Fruit fly (Drosophila melanogaster) whole organism, embryonic: ENCODE measurements around the gene CG15221.

ENCODE experiments used
- Bdp1 ChIP-seq: fragments of 200-800 bp; sonication (Bioruptor generic); optimal IDR thresholded peaks from 3 replicates; lab custom pipeline; 2016; ENCODE audit warnings: missing biosample characterization, missing genetic modification characterization
- CG10654 ChIP-seq: fragments of 200-800 bp; sonication (Bioruptor generic); optimal IDR thresholded peaks from 2 replicates; lab custom pipeline; 2016; ENCODE audit warnings: missing biosample characterization, missing genetic modification characterization
- CG11456 ChIP-seq: fragments of 200-800 bp; sonication (Bioruptor generic); IDR thresholded peaks from 3 replicates; pipeline ENCODE4 v1.3.6; 2022; ENCODE audit warnings: missing biosample characterization, missing genetic modification characterization
- CG11696 ChIP-seq: fragments of 200-800 bp; sonication (Bioruptor generic); IDR thresholded peaks from 2 replicates; pipeline ENCODE4 v1.3.6; 2022; ENCODE audit warnings: missing biosample characterization, missing genetic modification characterization
- CG12104 ChIP-seq: fragments of 200-800 bp; sonication (Bioruptor generic); optimal IDR thresholded peaks from 3 replicates; lab custom pipeline; 2016; ENCODE audit warnings: missing biosample characterization, missing genetic modification characterization
- CG1233 ChIP-seq: fragments of 200-800 bp; sonication (Bioruptor generic); optimal IDR thresholded peaks from 4 replicates; lab custom pipeline; 2018; ENCODE audit warnings: missing biosample characterization, mild to moderate bottlenecking, missing genetic modification characterization
- CG13123 ChIP-seq: fragments of 200-800 bp; sonication (Bioruptor generic); optimal IDR thresholded peaks from 2 replicates; lab custom pipeline; 2016; ENCODE audit warnings: missing biosample characterization, missing genetic modification characterization
- CG14860 ChIP-seq: fragments of 200-800 bp; sonication (Bioruptor generic); IDR thresholded peaks from 3 replicates; pipeline ENCODE4 v1.3.6; 2022; ENCODE audit warnings: missing biosample characterization, missing genetic modification characterization; ENCODE audit not compliant: partially characterized antibody
- CG14965 ChIP-seq: fragments of 200-800 bp; sonication (Bioruptor generic); optimal IDR thresholded peaks from 2 replicates; lab custom pipeline; 2016; ENCODE audit warnings: missing biosample characterization, missing genetic modification characterization, borderline replicate concordance
- CG1602 ChIP-seq: fragments of 200-800 bp; sonication (Bioruptor generic); optimal IDR thresholded peaks from 3 replicates; lab custom pipeline; 2016; ENCODE audit warnings: missing biosample characterization, missing genetic modification characterization
- CG17361 ChIP-seq: fragments of 200-800 bp; sonication (Bioruptor generic); IDR thresholded peaks from 3 replicates; pipeline ENCODE4 v1.3.6; 2022; ENCODE audit warnings: missing biosample characterization, missing genetic modification characterization
- CG17612 ChIP-seq: fragments of 200-800 bp; sonication (Bioruptor generic); IDR thresholded peaks from 2 replicates; pipeline ENCODE4 v1.3.6; 2022; ENCODE audit warnings: missing biosample characterization, missing genetic modification characterization
- CG1832 ChIP-seq: fragments of 200-800 bp; sonication (Bioruptor generic); optimal IDR thresholded peaks from 2 replicates; lab custom pipeline; 2017; ENCODE audit warnings: missing biosample characterization, mild to moderate bottlenecking, missing genetic modification characterization, inconsistent platforms
- CG2875 ChIP-seq: fragments of 200-800 bp; sonication (Bioruptor generic); optimal IDR thresholded peaks from 2 replicates; lab custom pipeline; 2017; ENCODE audit warnings: missing biosample characterization, mild to moderate bottlenecking, missing genetic modification characterization, missing genetic modification reagents
- CG31365 ChIP-seq: fragments of 200-800 bp; sonication (Bioruptor generic); optimal IDR thresholded peaks from 2 replicates; lab custom pipeline; 2018; ENCODE audit warnings: missing biosample characterization, mild to moderate bottlenecking, missing genetic modification characterization
- CG31388 ChIP-seq: fragments of 200-800 bp; sonication (Bioruptor generic); optimal IDR thresholded peaks from 2 replicates; lab custom pipeline; 2016; ENCODE audit warnings: missing biosample characterization, missing genetic modification characterization
- CG33213 ChIP-seq: fragments of 200-800 bp; sonication (Bioruptor generic); optimal IDR thresholded peaks from 3 replicates; lab custom pipeline; 2016; ENCODE audit warnings: missing biosample characterization, missing genetic modification characterization
- CG4424 ChIP-seq: fragments of 200-800 bp; sonication (Bioruptor generic); optimal IDR thresholded peaks from 3 replicates; lab custom pipeline; 2016; ENCODE audit warnings: missing biosample characterization, missing genetic modification characterization
- CG4617 ChIP-seq: fragments of 200-800 bp; sonication (Bioruptor generic); optimal IDR thresholded peaks from 3 replicates; lab custom pipeline; 2016; ENCODE audit warnings: missing biosample characterization, missing genetic modification characterization, borderline replicate concordance
- CG5245 ChIP-seq: fragments of 200-800 bp; sonication (Bioruptor generic); optimal IDR thresholded peaks from 3 replicates; lab custom pipeline; 2016; ENCODE audit warnings: missing biosample characterization, missing genetic modification characterization
- CG6254 ChIP-seq: fragments of 200-800 bp; sonication (Bioruptor generic); optimal IDR thresholded peaks from 3 replicates; lab custom pipeline; 2017; ENCODE audit warnings: mild to moderate bottlenecking, missing biosample characterization, missing genetic modification reagents, missing genetic modification characterization
- CG6689 ChIP-seq: fragments of 200-800 bp; sonication (Bioruptor generic); IDR thresholded peaks from 2 replicates; pipeline ENCODE4 v1.3.6; 2022; ENCODE audit warnings: missing biosample characterization, missing genetic modification characterization
- CG6854 ChIP-seq: fragments of 200-800 bp; sonication (Bioruptor generic); optimal IDR thresholded peaks from 3 replicates; lab custom pipeline; 2017; ENCODE audit warnings: missing biosample characterization, mild to moderate bottlenecking, missing genetic modification characterization
- CG7745 ChIP-seq: fragments of 200-800 bp; sonication (Bioruptor generic); optimal IDR thresholded peaks from 2 replicates; lab custom pipeline; 2018; ENCODE audit warnings: missing biosample characterization, mild to moderate bottlenecking, missing genetic modification characterization, moderate library complexity
- CG8765 ChIP-seq: fragments of 200-800 bp; sonication (Bioruptor generic); IDR thresholded peaks from 2 replicates; pipeline ENCODE4 v1.3.6; 2022; ENCODE audit warnings: missing biosample characterization, missing genetic modification characterization
- CG9932 ChIP-seq: fragments of 200-800 bp; sonication (Bioruptor generic); IDR thresholded peaks from 2 replicates; pipeline ENCODE4 v1.3.6; 2022; ENCODE audit warnings: missing biosample characterization, missing genetic modification characterization
- E2f2 ChIP-seq: fragments of 200-800 bp; sonication (Bioruptor generic); IDR thresholded peaks from 2 replicates; pipeline ENCODE4 v1.3.6; 2022; ENCODE audit warnings: missing biosample characterization, missing genetic modification characterization
- ERR ChIP-seq: fragments of 200-800 bp; sonication (Bioruptor generic); optimal IDR thresholded peaks from 2 replicates; lab custom pipeline; 2016; ENCODE audit warnings: missing biosample characterization, missing genetic modification characterization
- Elba2 ChIP-seq: fragments of 200-800 bp; sonication (Bioruptor generic); optimal IDR thresholded peaks from 3 replicates; lab custom pipeline; 2016; ENCODE audit warnings: missing biosample characterization, missing genetic modification characterization
- Fer2 ChIP-seq: fragments of 200-800 bp; sonication (Bioruptor generic); optimal IDR thresholded peaks from 2 replicates; lab custom pipeline; 2018; ENCODE audit warnings: missing biosample characterization, mild to moderate bottlenecking, missing genetic modification characterization, moderate library complexity
- HHEX ChIP-seq: fragments of 200-800 bp; sonication (Bioruptor generic); optimal IDR thresholded peaks from 3 replicates; lab custom pipeline; 2017; ENCODE audit warnings: missing biosample characterization, mild to moderate bottlenecking, missing genetic modification characterization, missing genetic modification reagents
- Kr ChIP-seq: fragments of 200-800 bp; sonication (Bioruptor generic); optimal IDR thresholded peaks from 2 replicates; lab custom pipeline; 2017; ENCODE audit warnings: missing biosample characterization, mild to moderate bottlenecking, missing genetic modification characterization
- MBD-R2 ChIP-seq: fragments of 200-800 bp; sonication (Bioruptor generic); IDR thresholded peaks from 2 replicates; pipeline ENCODE4 v1.3.6; 2022; ENCODE audit warnings: missing biosample characterization, missing genetic modification characterization
- Meics ChIP-seq: fragments of 200-800 bp; sonication (Bioruptor generic); optimal IDR thresholded peaks from 2 replicates; lab custom pipeline; 2017; ENCODE audit warnings: missing biosample characterization, mild to moderate bottlenecking, missing genetic modification characterization
- Tbp ChIP-seq: fragments of >200 bp; optimal IDR thresholded peaks from 2 replicates; lab custom pipeline; 2018; ENCODE audit warnings: missing biosample characterization, missing genetic modification characterization
- Trl ChIP-seq, 3 experiments: fragments of >200 bp in 2 of 3; fragments of 200-800 bp in 1 of 3; sonication (Bioruptor generic) in 1 of 3; optimal IDR thresholded peaks; 2 replicates in 1 of 3; 3 replicates in 2 of 3; lab custom pipeline; 2016 to 2017; ENCODE audit warnings: missing biosample characterization in 1 of 3, missing genetic modification characterization in 1 of 3
- bbx ChIP-seq: fragments of 200-800 bp; sonication (Bioruptor generic); IDR thresholded peaks from 2 replicates; pipeline ENCODE4 v1.3.6; 2022; ENCODE audit warnings: missing biosample characterization, missing genetic modification characterization; ENCODE audit not compliant: partially characterized antibody
- cad ChIP-seq: fragments of >200 bp; optimal IDR thresholded peaks from 2 replicates; lab custom pipeline; 2017; ENCODE audit warnings: missing biosample characterization, missing genetic modification characterization
- exex ChIP-seq: fragments of 200-800 bp; sonication (Bioruptor generic); optimal IDR thresholded peaks from 4 replicates; lab custom pipeline; 2018; ENCODE audit warnings: missing biosample characterization, mild to moderate bottlenecking, missing genetic modification characterization, moderate library complexity
- eyg ChIP-seq: fragments of 200-800 bp; sonication (Bioruptor generic); optimal IDR thresholded peaks from 3 replicates; lab custom pipeline; 2016; ENCODE audit warnings: missing biosample characterization, missing genetic modification characterization
- gfzf ChIP-seq: fragments of 200-800 bp; sonication (Bioruptor generic); optimal IDR thresholded peaks from 2 replicates; lab custom pipeline; 2016; ENCODE audit warnings: missing biosample characterization, mild to moderate bottlenecking, missing genetic modification characterization, moderate library complexity
- luna ChIP-seq: fragments of 200-800 bp; sonication (Bioruptor generic); optimal IDR thresholded peaks from 2 replicates; lab custom pipeline; 2016; ENCODE audit warnings: missing biosample characterization, missing genetic modification characterization
- row ChIP-seq: fragments of 200-800 bp; sonication (Bioruptor generic); IDR thresholded peaks from 3 replicates; pipeline ENCODE4 v1.3.6; 2022; ENCODE audit warnings: missing biosample characterization, missing genetic modification characterization
- run ChIP-seq: fragments of 200-800 bp; sonication (Bioruptor generic); optimal IDR thresholded peaks from 3 replicates; lab custom pipeline; 2018; ENCODE audit warnings: missing biosample characterization, mild to moderate bottlenecking, missing genetic modification characterization
- sisA ChIP-seq: fragments of 200-800 bp; sonication (Bioruptor generic); IDR thresholded peaks from 2 replicates; pipeline ENCODE4 v1.3.6; 2022; ENCODE audit warnings: missing biosample characterization, missing genetic modification characterization
- slp2 ChIP-seq: fragments of 200-800 bp; sonication (Bioruptor generic); optimal IDR thresholded peaks from 2 replicates; lab custom pipeline; 2016; ENCODE audit warnings: missing biosample characterization, missing genetic modification characterization
- sqz ChIP-seq: fragments of 200-800 bp; sonication (Bioruptor generic); optimal IDR thresholded peaks from 3 replicates; lab custom pipeline; 2018; ENCODE audit warnings: missing biosample characterization, mild to moderate bottlenecking, missing genetic modification characterization
- tgo ChIP-seq: fragments of 200-800 bp; sonication (Bioruptor generic); IDR thresholded peaks from 3 replicates; pipeline ENCODE4 v1.3.6; 2022; ENCODE audit warnings: missing biosample characterization, missing genetic modification characterization
- tx ChIP-seq: fragments of 200-800 bp; sonication (Bioruptor generic); optimal IDR thresholded peaks from 2 replicates; lab custom pipeline; 2016; ENCODE audit warnings: missing biosample characterization, missing genetic modification characterization

CG15221 gene

DNA sequence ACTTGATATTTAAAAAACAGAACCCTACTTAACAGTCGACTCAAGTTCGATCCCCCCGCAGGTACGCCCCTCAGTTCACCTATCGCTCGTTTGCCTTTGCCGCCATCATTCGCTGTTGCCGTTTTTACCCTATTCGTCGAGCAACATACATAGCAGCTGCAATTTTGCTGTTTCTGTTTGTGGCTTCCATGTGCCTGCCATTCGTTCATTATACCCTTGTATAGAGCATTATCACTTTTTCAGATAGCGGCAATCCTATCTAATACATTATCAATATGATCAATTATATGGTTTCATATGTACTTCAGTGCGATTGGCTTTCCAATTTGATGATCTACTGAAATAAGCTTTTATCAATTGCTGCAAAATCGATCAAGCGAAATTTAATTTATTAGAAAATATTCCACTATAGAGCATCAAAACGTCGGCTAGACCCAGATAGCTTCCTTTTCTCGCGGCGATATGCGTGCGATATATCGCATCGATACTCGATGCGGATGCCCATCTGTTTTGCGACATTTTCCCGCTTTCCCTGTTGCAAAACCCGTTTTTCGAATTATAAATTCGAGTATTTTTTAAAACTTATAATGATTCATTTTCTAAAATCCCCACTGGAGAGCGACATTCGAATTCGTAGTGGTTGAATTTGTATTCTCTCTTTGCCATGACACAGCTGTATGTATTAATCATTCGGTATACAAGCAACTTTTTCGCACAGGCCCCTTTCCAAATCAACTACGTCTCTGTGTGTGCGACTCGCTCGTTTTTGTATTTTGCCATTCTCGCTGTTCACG is 7.9 kb upstream of the CG15221 start (continued):
- TF ChIP-seq CG17361 (GFP tag; lab: Robert Waterston, UW) (peak; percentile 89), CG13123 (GFP tag; lab: Kevin White, UChicago) (peak; percentile 68), ERR (GFP tag; lab: Kevin White, UChicago) (peak; percentile 84), CG5245 (GFP tag; lab: Kevin White, UChicago) (peak; percentile 60), CG1602 (GFP tag; lab: Kevin White, UChicago) (peak; percentile 90), row (GFP tag; lab: Robert Waterston, UW) (peak; percentile 97), CG7745 (tag; lab: Kevin White, UChicago) (no peak), Fer2 (tag; lab: Kevin White, UChicago) (peak; percentile 65), CG14965 (GFP tag; lab: Kevin White, UChicago) (peak; percentile 4), CG1233 (GFP tag; lab: Kevin White, UChicago) (peak; percentile 86), tgo (GFP tag; lab: Robert Waterston, UW) (peak; percentile 76), Meics (peak; percentile 93), sqz (GFP tag; lab: Kevin White, UChicago) (peak; percentile 83), CG6689 (GFP tag; lab: Robert Waterston, UW) (peak; percentile 84), Tbp (GFP tag; lab: Kevin White, UChicago) (no peak), CG12104 (GFP tag; lab: Kevin White, UChicago) (peak; percentile 78), CG33213 (GFP tag; lab: Kevin White, UChicago) (peak; percentile 80), luna (GFP tag; lab: Kevin White, UChicago) (peak; percentile 25), HHEX (GFP tag; lab: Kevin White, UChicago) (peak; percentile 86), CG6254 (GFP tag; lab: Kevin White, UChicago) (peak; percentile 67), CG31365 (peak; percentile 32), CG31388 (GFP tag; lab: Kevin White, UChicago) (peak; percentile 82), CG9932 (peak; percentile 70), gfzf (peak; percentile 2), CG10654 (GFP tag; lab: Kevin White, UChicago) (peak; percentile 76), E2f2 (GFP tag; lab: Robert Waterston, UW) (peak; percentile 55; the same call in 1 of the 2 replicates), CG14860 (GFP tag; lab: Robert Waterston, UW) (peak; percentile 48; the same call in 2 of the 3 replicates), sisA (peak; percentile 84), slp2 (GFP tag; lab: Kevin White, UChicago) (peak; percentile 85), MBD-R2 (peak; percentile 31; the same call in 1 of the 2 replicates), Bdp1 (GFP tag; lab: Kevin White, UChicago) (peak; percentile 77), CG1832 (no peak), tx (GFP tag; lab: Kevin White, UChicago) (peak; percentile 78), Trl (optimal IDR thresholded peaks at IDR 0.05; lab: Kevin White, UChicago) (peak in 1 of 2 experiments; percentile 7), Trl (GFP tag; optimal IDR thresholded peaks at IDR 0.05; lab: Kevin White, UChicago) (peak; percentile 66), CG8765 (GFP tag; lab: Robert Waterston, UW) (no peak; the same call in 1 of the 2 replicates), bbx (GFP tag; lab: Robert Waterston, UW) (peak; percentile 78), CG6854 (peak; percentile 85), CG11696 (GFP tag; lab: Robert Waterston, UW) (no peak), eyg (peak; percentile 79), cad (GFP tag; lab: Kevin White, UChicago) (no peak), exex (tag; lab: Kevin White, UChicago) (peak; percentile 68), CG2875 (peak; percentile 77), CG11456 (GFP tag; lab: Robert Waterston, UW) (peak; percentile 68), Kr (GFP tag; lab: Kevin White, UChicago) (no peak), run (tag; lab: Kevin White, UChicago) (peak; percentile 85), Elba2 (GFP tag; lab: Kevin White, UChicago) (no peak), CG4424 (GFP tag; lab: Kevin White, UChicago) (peak; percentile 81), CG17612 (GFP tag; lab: Robert Waterston, UW) (peak; percentile 73), CG4617 (GFP tag; lab: Kevin White, UChicago) (no peak)
